Fruit fly (Drosophila melanogaster): ENCODE data around the gene CG2150.

dm6 chr3R:31794457-31794856 is 29.9 kb upstream of the CG2150 start:
- TF ChIP-seq h (optimal IDR thresholded peaks at IDR 0.05) (no peak), Myc (optimal IDR thresholded peaks at IDR 0.05) (no peak)

Measured in Kc167 (cell line).